Worm (Caenorhabditis elegans) whole organism, early embryonic: ENCODE data around the gene sup-18.

Experiments used
- B0310.2 ChIP-seq: sonication (generic microtip); optimal IDR thresholded peaks from 2 replicates; lab custom pipeline; 2016; ENCODE audit warnings: mild to moderate bottlenecking, missing genetic modification characterization, missing compliant biosample characterization
- F13C5.2 ChIP-seq: sonication (generic microtip); optimal IDR thresholded peaks from 2 replicates; lab custom pipeline; 2017; ENCODE audit warnings: mild to moderate bottlenecking, missing genetic modification characterization, inconsistent platforms, missing compliant biosample characterization
- aly-1 ChIP-seq: sonication (generic microtip); optimal IDR thresholded peaks from 2 replicates; lab custom pipeline; 2016; ENCODE audit warnings: missing genetic modification characterization, missing compliant biosample characterization
- ama-1 ChIP-seq: fragments of 150-350 bp; optimal IDR thresholded peaks from 2 replicates; lab custom pipeline; 2014
- ceh-13 ChIP-seq: fragments of 200-800 bp; sonication (Bioruptor generic); optimal IDR thresholded peaks from 2 replicates; lab custom pipeline; 2018; ENCODE audit warnings: mild to moderate bottlenecking, missing genetic modification characterization, missing compliant biosample characterization
- ceh-36 ChIP-seq: sonication (generic microtip); optimal IDR thresholded peaks from 2 replicates; lab custom pipeline; 2016; ENCODE audit warnings: missing genetic modification characterization, inconsistent platforms, missing compliant biosample characterization
- ets-7 ChIP-seq: sonication (generic microtip); optimal IDR thresholded peaks from 2 replicates; lab custom pipeline; 2016; ENCODE audit warnings: missing genotype, missing genetic modification characterization, missing compliant biosample characterization
- flt-1 ChIP-seq: fragments of 200-800 bp; sonication (Bioruptor generic); IDR thresholded peaks from 2 replicates; pipeline ENCODE4 v1.3.6; 2022; ENCODE audit warnings: missing genetic modification characterization, missing compliant biosample characterization
- hmbx-1 ChIP-seq: sonication (generic microtip); optimal IDR thresholded peaks from 2 replicates; lab custom pipeline; 2016; ENCODE audit warnings: mild to moderate bottlenecking, missing genetic modification characterization, missing compliant biosample characterization
- hmg-4 ChIP-seq: fragments of 200-800 bp; sonication (Bioruptor generic); optimal IDR thresholded peaks from 2 replicates; lab custom pipeline; 2018; ENCODE audit warnings: mild to moderate bottlenecking, missing genetic modification characterization, missing compliant biosample characterization
- hnd-1 ChIP-seq: sonication (generic microtip); optimal IDR thresholded peaks from 2 replicates; lab custom pipeline; 2016; ENCODE audit warnings: missing genetic modification characterization, missing compliant biosample characterization
- pes-1 ChIP-seq: fragments of 200-800 bp; sonication (Bioruptor generic); IDR thresholded peaks from 2 replicates; pipeline ENCODE4 v1.3.6; 2022; ENCODE audit warnings: missing genetic modification reagents, missing genetic modification characterization, missing compliant biosample characterization
- scrt-1 ChIP-seq: fragments of 200-800 bp; sonication (Bioruptor generic); IDR thresholded peaks from 2 replicates; pipeline ENCODE4 v1.3.6; 2022; ENCODE audit warnings: missing genetic modification characterization, missing compliant biosample characterization
- sea-1 ChIP-seq: fragments of 200-800 bp; sonication (Bioruptor generic); conservative IDR thresholded peaks from 2 replicates; pipeline ENCODE4 v1.3.6; 2022; ENCODE audit warnings: missing genetic modification characterization, missing compliant biosample characterization
- tbx-11 ChIP-seq: fragments of 200-800 bp; sonication (Bioruptor generic); IDR thresholded peaks from 2 replicates; pipeline ENCODE4 v1.3.6; 2022; ENCODE audit warnings: missing genetic modification characterization, missing compliant biosample characterization
- tbx-37 ChIP-seq: fragments of 200-800 bp; sonication (Bioruptor generic); conservative IDR thresholded peaks from 2 replicates; pipeline ENCODE4 v1.3.6; 2022; ENCODE audit warnings: missing genetic modification reagents, missing genetic modification characterization, missing compliant biosample characterization
- tra-4 ChIP-seq: sonication (generic microtip); optimal IDR thresholded peaks from 2 replicates; lab custom pipeline; 2017; ENCODE audit warnings: missing genetic modification characterization, missing compliant biosample characterization

Gene sup-18

DNA sequence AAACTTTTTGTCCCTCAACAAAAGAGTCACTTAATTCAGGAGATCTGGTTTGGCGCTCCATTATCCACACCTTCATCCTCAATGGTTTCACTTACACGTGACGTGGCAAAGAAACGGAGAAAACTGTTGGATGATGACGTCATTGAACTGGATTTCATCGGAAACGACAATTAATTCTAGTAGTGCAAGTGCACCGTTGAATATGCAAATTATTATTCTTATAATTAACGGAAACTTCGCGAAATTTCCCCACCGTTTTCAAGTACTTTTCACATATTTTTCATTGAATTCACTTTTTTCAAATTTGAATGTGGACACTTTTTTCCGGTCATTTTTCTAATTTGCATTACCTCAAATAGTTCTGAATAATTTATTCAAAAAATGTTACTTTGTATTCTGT, 30.6 kb upstream of the sup-18 start, which contains the start of gene ZK688.1:
Gene ZK688.1 (plus strand): TSS at position 301 of the 400 bp plus-strand sequence.
- TF ChIP-seq pes-1 (GFP tag; lab: Robert Waterston, UW) (no peak), tbx-11 (GFP tag; lab: Robert Waterston, UW) (no peak), hmbx-1 (tag; lab: Kevin White, UChicago) (no peak), aly-1 (tag; lab: Kevin White, UChicago) (no peak), scrt-1 (GFP tag; lab: Robert Waterston, UW) (no peak), flt-1 (GFP tag; lab: Robert Waterston, UW) (no peak), F13C5.2 (tag; lab: Kevin White, UChicago) (no peak), ama-1 (lab: Kevin White, UChicago) (no peak), B0310.2 (no peak), sea-1 (no peak), hnd-1 (tag; lab: Kevin White, UChicago) (no peak)

DNA sequence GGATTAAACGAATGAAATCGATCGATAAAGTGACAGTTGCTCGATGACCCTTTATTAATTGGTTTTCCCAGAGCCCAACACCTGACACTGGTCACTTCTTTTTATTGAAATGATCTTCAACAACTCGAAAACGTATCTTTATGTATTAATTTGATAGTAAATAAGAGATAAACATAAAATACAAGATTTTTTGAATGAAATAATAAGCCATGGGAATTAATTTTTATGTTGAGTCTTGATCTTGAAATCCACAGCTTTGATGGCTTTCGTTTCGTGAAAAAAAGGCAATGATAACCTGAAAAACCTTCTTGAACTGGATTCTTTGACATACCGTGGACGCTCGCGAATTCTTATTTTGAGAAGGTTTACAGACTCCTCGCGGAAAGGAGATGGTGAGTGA, 28.8 kb upstream of the sup-18 start, which contains the start of gene pcp-5:
Gene pcp-5 (minus strand): TSS at position 101 of the 400 bp plus-strand sequence.
- TF ChIP-seq ets-7 (no peak), aly-1 (tag; lab: Kevin White, UChicago) (no peak), ceh-36 (no peak), tbx-11 (GFP tag; lab: Robert Waterston, UW) (no peak), ama-1 (lab: Kevin White, UChicago) (no peak), pes-1 (GFP tag; lab: Robert Waterston, UW) (no peak), tra-4 (tag; lab: Kevin White, UChicago) (no peak), ceh-13 (GFP tag; lab: Kevin White, UChicago) (no peak), F13C5.2 (tag; lab: Kevin White, UChicago) (no peak), tbx-37 (no peak), B0310.2 (no peak), scrt-1 (GFP tag; lab: Robert Waterston, UW) (no peak), hnd-1 (tag; lab: Kevin White, UChicago) (no peak), hmbx-1 (tag; lab: Kevin White, UChicago) (no peak), sea-1 (no peak), hmg-4 (GFP tag; lab: Kevin White, UChicago) (no peak), flt-1 (GFP tag; lab: Robert Waterston, UW) (no peak)

DNA sequence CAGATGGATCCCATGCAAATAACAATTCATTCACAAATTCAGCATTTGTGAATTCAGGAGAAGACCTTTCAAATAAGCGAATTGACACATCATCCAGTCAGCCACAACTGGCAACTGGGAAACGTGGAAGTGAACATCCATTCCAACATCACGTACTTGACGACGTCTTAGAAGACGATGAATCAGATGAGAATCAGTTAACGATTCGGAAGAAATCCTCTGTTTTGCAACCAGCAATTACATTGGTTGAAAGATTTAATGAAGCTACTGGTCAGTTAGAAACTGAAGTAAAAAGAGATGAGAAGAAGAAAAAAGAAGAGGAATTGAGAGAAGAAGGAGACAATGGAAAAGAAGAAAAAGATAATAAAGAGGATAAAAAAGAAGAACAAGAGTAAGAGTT, 24.7 kb upstream of the sup-18 start:
- no peak for TF ChIP-seq aly-1 (tag; lab: Kevin White, UChicago)
- no peak for TF ChIP-seq scrt-1 (GFP tag; lab: Robert Waterston, UW)
- no peak for TF ChIP-seq B0310.2
- TF ChIP-seq hnd-1 (tag; lab: Kevin White, UChicago), result no peak
- no peak for TF ChIP-seq ceh-13 (GFP tag; lab: Kevin White, UChicago)
- no peak for TF ChIP-seq tbx-37
- TF ChIP-seq ama-1 (lab: Kevin White, UChicago), result no peak
- no peak for TF ChIP-seq hmg-4 (GFP tag; lab: Kevin White, UChicago)
- TF ChIP-seq ceh-36, result no peak
- no peak for TF ChIP-seq tra-4 (tag; lab: Kevin White, UChicago)
- no peak for TF ChIP-seq hmbx-1 (tag; lab: Kevin White, UChicago)
- no peak for TF ChIP-seq flt-1 (GFP tag; lab: Robert Waterston, UW)
- TF ChIP-seq F13C5.2 (tag; lab: Kevin White, UChicago), result no peak
- no peak for TF ChIP-seq pes-1 (GFP tag; lab: Robert Waterston, UW)
- TF ChIP-seq ets-7, result no peak
- no peak for TF ChIP-seq sea-1
- no peak for TF ChIP-seq tbx-11 (GFP tag; lab: Robert Waterston, UW)

- TF ChIP-seq flt-1 (GFP tag; lab: Robert Waterston, UW) (no peak), scrt-1 (GFP tag; lab: Robert Waterston, UW) (no peak), sea-1 (no peak), hmg-4 (GFP tag; lab: Kevin White, UChicago) (no peak), ceh-13 (GFP tag; lab: Kevin White, UChicago) (no peak), F13C5.2 (tag; lab: Kevin White, UChicago) (no peak), ama-1 (lab: Kevin White, UChicago) (no peak), ets-7 (no peak), ceh-36 (no peak), hnd-1 (tag; lab: Kevin White, UChicago) (no peak), tra-4 (tag; lab: Kevin White, UChicago) (no peak), hmbx-1 (tag; lab: Kevin White, UChicago) (no peak), aly-1 (tag; lab: Kevin White, UChicago) (no peak)
Observed at ce11 chrIII:7900733-7901132, 22.0 kb upstream of the sup-18 start, which contains the start of gene best-24. Gene best-24 (plus strand): TSS chrIII:7901033.

- TF ChIP-seq flt-1 (GFP tag; lab: Robert Waterston, UW) (no peak), tra-4 (tag; lab: Kevin White, UChicago) (no peak), scrt-1 (GFP tag; lab: Robert Waterston, UW) (no peak), hmbx-1 (tag; lab: Kevin White, UChicago) (no peak), hmg-4 (GFP tag; lab: Kevin White, UChicago) (no peak), ceh-36 (no peak), tbx-37 (no peak), B0310.2 (no peak), ets-7 (no peak), aly-1 (tag; lab: Kevin White, UChicago) (no peak), pes-1 (GFP tag; lab: Robert Waterston, UW) (no peak)
Observed at ce11 chrIII:7897733-7898132, 19.0 kb upstream of the sup-18 start.

DNA sequence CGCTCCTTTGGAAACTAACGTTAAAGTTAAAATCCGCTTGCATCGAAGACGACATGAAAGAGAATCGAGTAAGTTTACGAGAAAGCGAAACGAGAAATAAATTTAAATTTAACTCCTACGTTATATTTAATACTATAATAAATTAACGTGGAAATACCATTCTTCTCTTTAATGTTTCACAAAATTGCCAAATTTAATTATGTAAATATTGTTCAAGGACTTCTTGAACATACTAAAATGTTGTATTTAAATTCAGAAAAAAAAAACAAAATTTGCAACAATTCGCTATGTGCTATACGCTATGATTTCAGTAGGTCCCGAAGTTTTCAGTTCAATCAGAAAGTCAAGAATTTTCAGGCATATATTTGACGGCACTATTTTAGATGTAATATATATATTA, 18.2 kb upstream of the sup-18 start, which contains the start of gene ZK688.10:
Gene ZK688.10 (minus strand): TSS at position 101 of the 400 bp plus-strand sequence.
- TF ChIP-seq F13C5.2 (tag; lab: Kevin White, UChicago), result no peak
- TF ChIP-seq tra-4 (tag; lab: Kevin White, UChicago), result no peak
- no peak for TF ChIP-seq flt-1 (GFP tag; lab: Robert Waterston, UW)
- TF ChIP-seq B0310.2, result no peak
- no peak for TF ChIP-seq hmbx-1 (tag; lab: Kevin White, UChicago)
- no peak for TF ChIP-seq ama-1 (lab: Kevin White, UChicago)
- no peak for TF ChIP-seq hmg-4 (GFP tag; lab: Kevin White, UChicago)
- no peak for TF ChIP-seq scrt-1 (GFP tag; lab: Robert Waterston, UW)
- TF ChIP-seq tbx-37, result no peak
- no peak for TF ChIP-seq hnd-1 (tag; lab: Kevin White, UChicago)
- TF ChIP-seq aly-1 (tag; lab: Kevin White, UChicago), result no peak
- no peak for TF ChIP-seq sea-1
- TF ChIP-seq tbx-11 (GFP tag; lab: Robert Waterston, UW), result no peak
- TF ChIP-seq ets-7, result no peak
- no peak for TF ChIP-seq pes-1 (GFP tag; lab: Robert Waterston, UW)
- no peak for TF ChIP-seq ceh-13 (GFP tag; lab: Kevin White, UChicago)
- no peak for TF ChIP-seq ceh-36
